Worm (Caenorhabditis elegans) whole organism, L2 larva: Measurements from ENCODE around the gene irld-7.
A peak's percentile ranks its signal among the peaks of the same experiment; 100 is the strongest.

Experiments used
- ceh-82 ChIP-seq: fragments of 150-350 bp; optimal IDR thresholded peaks from 2 replicates; lab custom pipeline; 2014; ENCODE audit warnings: missing biosample characterization, missing genetic modification characterization
- egl-27 ChIP-seq: sonication (generic microtip); optimal IDR thresholded peaks from 3 replicates; lab custom pipeline; 2017; ENCODE audit warnings: missing biosample characterization, missing genetic modification reagents, missing genetic modification characterization
- fos-1 ChIP-seq: fragments of 150-350 bp; optimal IDR thresholded peaks from 2 replicates; lab custom pipeline; 2014; ENCODE audit warnings: missing biosample characterization, missing genetic modification characterization
- nhr-11 ChIP-seq: fragments of 150-350 bp; optimal IDR thresholded peaks from 2 replicates; lab custom pipeline; 2014; ENCODE audit warnings: missing biosample characterization, missing genetic modification characterization
- nhr-237 ChIP-seq: fragments of 150-350 bp; optimal IDR thresholded peaks from 2 replicates; lab custom pipeline; 2014; ENCODE audit warnings: missing biosample characterization, missing genetic modification characterization
- sem-4 ChIP-seq: fragments of 150-350 bp; optimal IDR thresholded peaks from 2 replicates; lab custom pipeline; 2014; ENCODE audit warnings: missing biosample characterization, missing genetic modification reagents, missing genetic modification characterization
- snpc-4 ChIP-seq: fragments of 150-350 bp; optimal IDR thresholded peaks from 2 replicates; lab custom pipeline; 2014; ENCODE audit warnings: missing biosample characterization, missing genetic modification characterization

DNA sequence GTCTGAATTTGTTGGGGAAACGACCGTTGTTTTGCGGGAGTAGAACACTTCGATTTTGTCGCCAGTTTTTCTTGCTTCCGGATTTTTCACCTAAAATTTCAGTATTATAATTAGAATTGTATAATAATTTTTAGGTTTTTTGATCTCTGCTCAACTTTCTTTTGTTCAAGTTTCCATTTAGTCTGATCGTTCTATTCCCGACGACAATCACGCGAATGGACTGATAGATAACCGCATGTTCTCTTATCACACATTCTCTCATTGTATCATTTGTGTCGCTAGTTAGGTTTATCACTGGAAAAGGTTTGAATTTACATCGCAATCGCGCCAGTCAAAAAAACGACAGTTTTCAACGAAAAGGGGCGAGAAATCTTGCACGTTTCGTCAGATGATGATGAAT is 35.3 kb upstream of the irld-7 start:
- TF ChIP-seq snpc-4 (tag; lab: Kevin White, UChicago) (no peak), nhr-237 (tag; lab: Kevin White, UChicago) (no peak), nhr-11 (no peak), ceh-82 (tag; lab: Kevin White, UChicago) (no peak), egl-27 (tag; lab: Kevin White, UChicago) (no peak), fos-1 (peak; percentile 97), sem-4 (tag; lab: Kevin White, UChicago) (no peak)
